Worm (Caenorhabditis elegans): ENCODE measurements around the gene uig-1.

The uig-1 gene

DNA sequence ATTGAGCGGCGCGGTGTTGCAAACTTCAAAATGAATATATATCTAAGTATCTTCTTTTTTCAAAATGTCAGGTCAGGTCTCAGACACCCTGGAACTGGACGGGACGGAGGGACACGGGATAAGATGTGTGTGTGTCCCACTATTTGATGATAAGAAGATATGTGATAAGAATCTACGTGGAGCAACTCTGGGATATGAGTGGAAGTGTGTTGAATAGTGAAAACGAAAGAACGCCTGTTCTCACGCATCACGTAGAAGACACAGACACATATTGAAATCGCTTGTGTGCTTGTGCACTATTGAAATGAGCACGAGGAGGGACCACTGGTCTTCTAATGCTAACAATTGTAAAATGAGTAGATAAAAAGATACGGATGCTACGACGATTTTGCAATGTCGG is at the start of gene uig-1:
Gene uig-1 (minus strand): TSS at position 120 of the 400 bp plus-strand sequence.
- TF ChIP-seq ztf-29 (GFP tag; IDR thresholded peaks at IDR 0.05) (no peak), med-1 (GFP tag; optimal IDR thresholded peaks at IDR 0.05; ENCODE audit: insufficient read depth) (no peak), cog-1 (tag; optimal IDR thresholded peaks at IDR 0.05) (no peak), ztf-23 (GFP tag; IDR thresholded peaks at IDR 0.05) (no peak), tab-1 (GFP tag; IDR thresholded peaks at IDR 0.05) (no peak)

DNA sequence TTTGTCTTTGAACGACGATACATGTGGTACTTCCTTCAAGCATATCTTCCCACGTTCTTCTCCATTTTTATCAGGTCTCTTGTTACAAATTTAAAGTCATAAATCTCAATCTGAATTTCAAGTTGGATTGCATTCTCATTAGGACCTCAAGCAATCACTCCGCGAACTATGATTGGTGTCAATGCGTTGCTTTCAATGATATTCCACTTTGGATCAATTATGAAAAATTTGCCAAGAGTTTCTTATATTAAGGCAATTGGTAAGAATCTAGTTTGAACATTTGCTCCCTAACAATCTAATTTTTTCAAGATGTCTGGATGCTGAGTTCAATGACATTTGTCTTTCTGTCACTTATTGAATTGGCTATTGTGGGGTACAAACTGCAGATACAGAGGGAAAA is 46.5 kb upstream of the uig-1 start:
- TF ChIP-seq cog-1 (tag; optimal IDR thresholded peaks at IDR 0.05) (no peak), med-1 (GFP tag; optimal IDR thresholded peaks at IDR 0.05; ENCODE audit: insufficient read depth) (no peak), ref-1 (GFP tag; conservative IDR thresholded peaks at IDR 0.05) (no peak), klf-2 (GFP tag; conservative IDR thresholded peaks at IDR 0.05) (no peak), T22C8.4 (GFP tag; IDR thresholded peaks at IDR 0.05) (no peak), flt-1 (GFP tag; IDR thresholded peaks at IDR 0.05) (no peak), ztf-29 (GFP tag; IDR thresholded peaks at IDR 0.05) (no peak), tab-1 (GFP tag; IDR thresholded peaks at IDR 0.05) (no peak), ztf-23 (GFP tag; IDR thresholded peaks at IDR 0.05) (no peak)

ce11 chrV:13339633-13340290 is 44.0 kb upstream of the uig-1 start, which contains the start of the genes str-4 and lgc-48:
Gene str-4, minus strand, starts transcription at chrV:13339733.
Gene lgc-48, plus strand, starts transcription at chrV:13340240.
- TF ChIP-seq med-1 (GFP tag; optimal IDR thresholded peaks at IDR 0.05; ENCODE audit: insufficient read depth): no peak
- no peak for TF ChIP-seq klf-2 (GFP tag; conservative IDR thresholded peaks at IDR 0.05)
- no peak for TF ChIP-seq flt-1 (GFP tag; IDR thresholded peaks at IDR 0.05)
- TF ChIP-seq ztf-29 (GFP tag; IDR thresholded peaks at IDR 0.05): no peak
- no peak for TF ChIP-seq T22C8.4 (GFP tag; IDR thresholded peaks at IDR 0.05)
- no peak for TF ChIP-seq ref-1 (GFP tag; conservative IDR thresholded peaks at IDR 0.05)
- TF ChIP-seq ztf-23 (GFP tag; IDR thresholded peaks at IDR 0.05): no peak
- no peak for TF ChIP-seq tab-1 (GFP tag; IDR thresholded peaks at IDR 0.05)

ce11 chrV:13338037-13338436 is 42.3 kb upstream of the uig-1 start:
- no peak for TF ChIP-seq ztf-23 (GFP tag; IDR thresholded peaks at IDR 0.05)
- TF ChIP-seq ref-1 (GFP tag; conservative IDR thresholded peaks at IDR 0.05): no peak
- TF ChIP-seq flt-1 (GFP tag; IDR thresholded peaks at IDR 0.05): no peak
- TF ChIP-seq med-1 (GFP tag; optimal IDR thresholded peaks at IDR 0.05; ENCODE audit: insufficient read depth): no peak
- TF ChIP-seq tab-1 (GFP tag; IDR thresholded peaks at IDR 0.05): no peak
- no peak for TF ChIP-seq klf-2 (GFP tag; conservative IDR thresholded peaks at IDR 0.05)
- TF ChIP-seq ztf-29 (GFP tag; IDR thresholded peaks at IDR 0.05): no peak
- TF ChIP-seq cog-1 (tag; optimal IDR thresholded peaks at IDR 0.05): no peak
- no peak for TF ChIP-seq T22C8.4 (GFP tag; IDR thresholded peaks at IDR 0.05)

- TF ChIP-seq ref-1 (GFP tag; conservative IDR thresholded peaks at IDR 0.05) (no peak), cog-1 (tag; optimal IDR thresholded peaks at IDR 0.05) (no peak), flt-1 (GFP tag; IDR thresholded peaks at IDR 0.05) (no peak), ztf-29 (GFP tag; IDR thresholded peaks at IDR 0.05) (no peak), T22C8.4 (GFP tag; IDR thresholded peaks at IDR 0.05) (no peak), klf-2 (GFP tag; conservative IDR thresholded peaks at IDR 0.05) (no peak), tab-1 (GFP tag; IDR thresholded peaks at IDR 0.05) (no peak), ztf-23 (GFP tag; IDR thresholded peaks at IDR 0.05) (no peak), med-1 (GFP tag; optimal IDR thresholded peaks at IDR 0.05; ENCODE audit: insufficient read depth) (no peak)
Measured at ce11 chrV:13335883-13336419, 40.2 kb upstream of the uig-1 start, which contains the start of gene C50B6.9. Gene C50B6.9, plus strand, starts transcription at chrV:13336369.

DNA sequence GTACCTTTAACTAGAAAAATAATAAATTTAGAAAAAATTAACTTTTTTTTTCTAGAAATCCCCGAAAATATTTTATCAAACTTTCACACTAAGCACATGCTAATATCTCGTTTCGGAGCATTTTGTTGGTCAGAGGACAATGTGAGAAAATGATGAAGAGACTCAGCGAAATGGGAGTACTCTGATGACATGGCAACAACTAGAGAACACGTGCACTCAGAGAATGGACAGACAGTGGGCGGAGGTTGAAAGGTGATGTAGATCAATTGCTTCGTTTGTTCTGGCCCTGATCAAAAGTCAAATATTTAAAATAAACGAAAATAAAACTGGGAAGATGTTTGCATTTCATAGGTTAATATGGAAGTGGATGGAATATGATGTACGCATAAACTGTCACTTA is 38.7 kb upstream of the uig-1 start:
- no peak for TF ChIP-seq ref-1 (GFP tag; conservative IDR thresholded peaks at IDR 0.05)
- TF ChIP-seq med-1 (GFP tag; optimal IDR thresholded peaks at IDR 0.05; ENCODE audit: insufficient read depth): no peak
- TF ChIP-seq cog-1 (tag; optimal IDR thresholded peaks at IDR 0.05): no peak
- TF ChIP-seq ztf-23 (GFP tag; IDR thresholded peaks at IDR 0.05): no peak
- TF ChIP-seq T22C8.4 (GFP tag; IDR thresholded peaks at IDR 0.05): no peak
- no peak for TF ChIP-seq ztf-29 (GFP tag; IDR thresholded peaks at IDR 0.05)
- TF ChIP-seq flt-1 (GFP tag; IDR thresholded peaks at IDR 0.05): no peak
- TF ChIP-seq klf-2 (GFP tag; conservative IDR thresholded peaks at IDR 0.05): no peak
- no peak for TF ChIP-seq tab-1 (GFP tag; IDR thresholded peaks at IDR 0.05)

DNA sequence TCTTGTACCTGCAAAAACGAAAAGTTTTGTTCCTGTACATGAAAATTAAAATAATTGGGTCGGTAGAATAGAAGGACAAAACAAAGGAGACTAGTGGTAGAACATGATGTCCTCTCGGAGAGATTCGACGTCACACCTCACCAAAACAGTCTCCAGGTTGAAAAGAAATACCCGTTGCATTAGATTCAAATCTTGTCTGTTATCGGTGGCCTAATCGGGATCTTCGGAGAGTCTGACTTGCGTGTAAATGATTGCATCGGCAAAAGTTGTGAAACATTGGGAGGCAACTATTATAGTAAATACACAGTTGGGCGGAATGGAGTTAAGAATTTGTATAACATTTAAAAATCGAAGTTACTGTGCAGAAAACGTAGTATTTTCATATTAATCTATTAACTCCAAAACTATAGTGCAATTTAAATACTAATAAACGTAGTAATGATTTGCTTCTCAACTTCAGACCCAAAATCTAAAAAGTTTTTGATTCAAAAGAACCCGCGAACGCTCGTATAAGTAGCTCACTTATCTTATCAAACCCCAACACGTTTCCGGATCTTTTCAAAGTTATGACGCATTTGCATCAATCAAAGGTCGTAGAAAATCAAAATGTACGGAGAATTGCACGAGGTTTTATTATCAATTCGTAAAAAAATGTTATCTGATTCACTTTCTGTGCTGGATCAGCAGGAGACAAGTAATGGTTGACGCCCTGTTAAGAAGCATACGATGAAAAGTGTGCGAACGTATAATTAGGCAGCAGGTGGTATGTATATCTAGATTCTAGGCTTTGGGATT is 37.8 kb upstream of the uig-1 start, which contains the start of gene nhr-168:
Gene nhr-168 (minus strand): TSS at position 486 of the 795 bp plus-strand sequence.
- no peak for TF ChIP-seq cog-1 (tag; optimal IDR thresholded peaks at IDR 0.05)
- TF ChIP-seq ztf-23 (GFP tag; IDR thresholded peaks at IDR 0.05): no peak
- TF ChIP-seq T22C8.4 (GFP tag; IDR thresholded peaks at IDR 0.05): no peak
- TF ChIP-seq klf-2 (GFP tag; conservative IDR thresholded peaks at IDR 0.05): no peak
- TF ChIP-seq tab-1 (GFP tag; IDR thresholded peaks at IDR 0.05): no peak
- no peak for TF ChIP-seq ref-1 (GFP tag; conservative IDR thresholded peaks at IDR 0.05)
- TF ChIP-seq flt-1 (GFP tag; IDR thresholded peaks at IDR 0.05): no peak
- no peak for TF ChIP-seq ztf-29 (GFP tag; IDR thresholded peaks at IDR 0.05)
- no peak for TF ChIP-seq med-1 (GFP tag; optimal IDR thresholded peaks at IDR 0.05; ENCODE audit: insufficient read depth)

DNA sequence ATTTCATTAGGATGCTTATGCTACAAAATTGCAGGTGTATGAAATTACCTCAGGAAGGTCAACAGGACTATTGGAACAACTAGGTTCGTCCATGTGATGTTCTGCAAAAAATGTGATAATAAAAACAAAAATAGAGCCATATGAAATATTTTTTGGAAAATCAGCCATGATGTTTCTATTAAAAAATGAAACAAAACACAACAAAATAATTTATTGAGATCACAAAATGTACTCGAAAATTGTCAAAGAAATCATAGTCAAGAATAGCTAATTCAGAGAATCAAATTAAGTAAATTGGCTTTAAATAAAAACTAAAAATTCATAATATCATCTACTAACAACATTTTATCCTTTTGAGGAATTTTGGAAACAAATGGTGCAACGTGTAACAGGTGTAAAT is 35.1 kb upstream of the uig-1 start, which contains the start of gene nhr-129:
Gene nhr-129 (minus strand): TSS at position 101 of the 400 bp plus-strand sequence.
- no peak for TF ChIP-seq med-1 (GFP tag; optimal IDR thresholded peaks at IDR 0.05; ENCODE audit: insufficient read depth)
- no peak for TF ChIP-seq tab-1 (GFP tag; IDR thresholded peaks at IDR 0.05)
- no peak for TF ChIP-seq T22C8.4 (GFP tag; IDR thresholded peaks at IDR 0.05)
- TF ChIP-seq ztf-23 (GFP tag; IDR thresholded peaks at IDR 0.05): no peak
- TF ChIP-seq ztf-29 (GFP tag; IDR thresholded peaks at IDR 0.05): no peak
- TF ChIP-seq klf-2 (GFP tag; conservative IDR thresholded peaks at IDR 0.05): no peak
- no peak for TF ChIP-seq cog-1 (tag; optimal IDR thresholded peaks at IDR 0.05)
- TF ChIP-seq ref-1 (GFP tag; conservative IDR thresholded peaks at IDR 0.05): no peak
- no peak for TF ChIP-seq flt-1 (GFP tag; IDR thresholded peaks at IDR 0.05)

DNA sequence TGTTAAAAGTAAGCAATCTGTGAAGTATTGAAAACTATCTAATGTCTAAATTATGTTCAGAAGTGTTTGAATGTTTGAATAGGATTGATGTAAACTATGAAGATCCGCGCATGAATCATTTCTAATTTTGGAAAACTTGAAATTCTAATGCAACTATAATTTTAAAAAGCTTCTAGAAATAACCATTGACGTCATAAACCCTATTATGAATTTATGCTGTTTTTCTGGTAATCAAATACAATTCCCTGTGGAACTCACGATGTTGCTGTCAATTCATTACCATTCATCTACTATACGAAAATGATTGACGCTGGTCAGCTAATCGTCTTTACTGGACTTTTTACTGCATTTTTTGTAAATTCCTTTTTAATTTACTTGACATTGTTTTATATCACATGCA is 31.7 kb upstream of the uig-1 start, which contains the start of gene str-37:
Gene str-37 (plus strand): TSS at position 301 of the 400 bp plus-strand sequence.
- TF ChIP-seq T22C8.4 (GFP tag; IDR thresholded peaks at IDR 0.05) (no peak), cog-1 (tag; optimal IDR thresholded peaks at IDR 0.05) (no peak), ztf-23 (GFP tag; IDR thresholded peaks at IDR 0.05) (no peak), tab-1 (GFP tag; IDR thresholded peaks at IDR 0.05) (no peak), med-1 (GFP tag; optimal IDR thresholded peaks at IDR 0.05; ENCODE audit: insufficient read depth) (no peak), klf-2 (GFP tag; conservative IDR thresholded peaks at IDR 0.05) (no peak), ref-1 (GFP tag; conservative IDR thresholded peaks at IDR 0.05) (no peak), flt-1 (GFP tag; IDR thresholded peaks at IDR 0.05) (no peak), ztf-29 (GFP tag; IDR thresholded peaks at IDR 0.05) (no peak)
